Worm (Caenorhabditis elegans) whole organism, midembryonic: Measurements from ENCODE around the gene F41G3.21.

Source experiments
- T22C8.4 ChIP-seq: fragments of 200-800 bp; sonication (Bioruptor generic); IDR thresholded peaks from 2 replicates; pipeline ENCODE4 v1.3.6; 2022; ENCODE audit warnings: missing genetic modification characterization, missing compliant biosample characterization
- cog-1 ChIP-seq: sonication (generic microtip); optimal IDR thresholded peaks from 2 replicates; lab custom pipeline; 2016; ENCODE audit warnings: missing genetic modification characterization, missing compliant biosample characterization
- flt-1 ChIP-seq: fragments of 200-800 bp; sonication (Bioruptor generic); IDR thresholded peaks from 2 replicates; pipeline ENCODE4 v1.3.6; 2022; ENCODE audit warnings: missing genetic modification characterization, missing compliant biosample characterization
- klf-2 ChIP-seq: fragments of 200-800 bp; sonication (Bioruptor generic); conservative IDR thresholded peaks from 2 replicates; pipeline ENCODE4 v1.3.6; 2022; ENCODE audit warnings: missing genetic modification reagents, missing genetic modification characterization, missing compliant biosample characterization
- ref-1 ChIP-seq: fragments of 200-800 bp; sonication (Bioruptor generic); conservative IDR thresholded peaks from 2 replicates; pipeline ENCODE4 v1.3.6; 2022; ENCODE audit warnings: missing genetic modification reagents, missing genetic modification characterization, missing compliant biosample characterization
- tab-1 ChIP-seq: fragments of 200-800 bp; sonication (Bioruptor generic); IDR thresholded peaks from 2 replicates; pipeline ENCODE4 v1.3.6; 2022; ENCODE audit warnings: missing genetic modification characterization, missing compliant biosample characterization
- ztf-23 ChIP-seq: fragments of 200-800 bp; sonication (Bioruptor generic); IDR thresholded peaks from 2 replicates; pipeline ENCODE4 v1.3.6; 2022; ENCODE audit warnings: missing genetic modification reagents, missing genetic modification characterization, missing compliant biosample characterization

DNA sequence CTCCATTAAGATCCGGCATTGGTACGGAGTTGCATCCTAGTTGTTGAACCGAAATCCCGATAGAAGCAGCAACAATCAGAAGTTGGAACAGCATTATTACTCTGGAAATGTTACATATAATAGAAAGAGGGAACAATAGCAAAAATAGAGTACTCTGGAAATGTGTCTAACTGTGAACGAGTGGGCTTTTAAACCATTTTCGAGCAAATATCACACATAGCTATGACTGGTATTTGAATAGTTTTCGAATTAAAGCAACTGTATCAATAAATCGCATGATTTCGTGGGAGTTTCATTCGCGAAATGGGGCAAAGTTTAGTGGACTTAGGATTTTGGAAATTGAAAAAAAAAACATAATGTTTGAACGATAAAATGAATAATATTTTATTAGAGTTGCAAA, 3.3 kb downstream of the F41G3.21 start, which contains the start of gene F41G3.10:
- TF ChIP-seq ref-1 (GFP tag; lab: Robert Waterston, UW) (no peak), klf-2 (no peak), T22C8.4 (GFP tag; lab: Robert Waterston, UW) (no peak), ztf-23 (no peak), cog-1 (tag; lab: Kevin White, UChicago) (no peak), flt-1 (no peak), tab-1 (no peak)
